Worm (Caenorhabditis elegans) whole organism, young adult: ENCODE data around the gene F01D5.8.

Experiments used
- B0019.2 ChIP-seq: fragments of 200-800 bp; sonication (Bioruptor generic); conservative IDR thresholded peaks from 2 replicates; pipeline ENCODE4 v1.3.6; 2022; ENCODE audit warnings: missing genetic modification reagents, missing genetic modification characterization, missing compliant biosample characterization
- C06A6.2 ChIP-seq: fragments of 200-800 bp; sonication (Bioruptor generic); conservative IDR thresholded peaks from 2 replicates; pipeline ENCODE4 v1.3.6; 2022; ENCODE audit warnings: missing genetic modification characterization, missing compliant biosample characterization
- F49E8.2 ChIP-seq: sonication (generic microtip); optimal IDR thresholded peaks from 3 replicates; lab custom pipeline; 2017; ENCODE audit warnings: missing genetic modification characterization, mild to moderate bottlenecking, missing compliant biosample characterization, antibody characterized with exemption, moderate library complexity; ENCODE audit not compliant: insufficient read depth
- F52B5.7 ChIP-seq: sonication (generic microtip); optimal IDR thresholded peaks from 2 replicates; lab custom pipeline; 2016; ENCODE audit warnings: mild to moderate bottlenecking, missing genetic modification characterization, missing compliant biosample characterization
- F55B11.4 ChIP-seq: sonication (generic microtip); optimal IDR thresholded peaks from 2 replicates; lab custom pipeline; 2016; ENCODE audit warnings: missing compliant biosample characterization, missing genetic modification characterization, borderline replicate concordance; ENCODE audit not compliant: insufficient read depth
- F57C9.4 ChIP-seq: sonication (generic microtip); optimal IDR thresholded peaks from 2 replicates; lab custom pipeline; 2017; ENCODE audit warnings: mild to moderate bottlenecking, missing genetic modification characterization, missing compliant biosample characterization
- K11D2.4 ChIP-seq: fragments of 200-800 bp; sonication (Bioruptor generic); IDR thresholded peaks from 2 replicates; pipeline ENCODE4 v1.3.6; 2022; ENCODE audit warnings: missing genetic modification reagents, missing genetic modification characterization, missing compliant biosample characterization
- K12H6.12 ChIP-seq: fragments of 200-800 bp; sonication (Bioruptor generic); optimal IDR thresholded peaks from 2 replicates; lab custom pipeline; 2018; ENCODE audit warnings: mild to moderate bottlenecking, missing genetic modification characterization, missing compliant biosample characterization
- T07F8.4 ChIP-seq: sonication (generic microtip); optimal IDR thresholded peaks from 2 replicates; lab custom pipeline; 2016; ENCODE audit warnings: mild to moderate bottlenecking, missing genetic modification characterization, moderate library complexity, missing compliant biosample characterization
- Y56A3A.18 ChIP-seq: fragments of 200-800 bp; sonication (Bioruptor generic); IDR thresholded peaks from 2 replicates; pipeline ENCODE4 v1.3.6; 2022; ENCODE audit warnings: missing genetic modification reagents, missing genetic modification characterization, missing compliant biosample characterization
- bed-1 ChIP-seq: fragments of 200-800 bp; sonication (Bioruptor generic); IDR thresholded peaks from 2 replicates; pipeline ENCODE4 v1.3.6; 2022; ENCODE audit warnings: missing genetic modification reagents, missing genetic modification characterization, missing compliant biosample characterization
- ccch-3 ChIP-seq: fragments of 200-800 bp; sonication (Bioruptor generic); optimal IDR thresholded peaks from 2 replicates; lab custom pipeline; 2018; ENCODE audit warnings: mild to moderate bottlenecking, missing genetic modification characterization, missing compliant biosample characterization
- cebp-1 ChIP-seq, 2 experiments: fragments of 200-800 bp in 1 of 2; sonication (Bioruptor generic) in 1 of 2; sonication (generic microtip) in 1 of 2; IDR thresholded peaks in 1 of 2; optimal IDR thresholded peaks in 1 of 2; 2 replicates each; pipeline versions ENCODE4 v1.3.6 to Lab custom; 2017 to 2022; ENCODE audit warnings: missing compliant biosample characterization in 2 of 2, missing genetic modification characterization in 2 of 2, mild to moderate bottlenecking in 1 of 2, missing genetic modification reagents in 1 of 2, moderate library complexity in 1 of 2
- cebp-2 ChIP-seq: fragments of 200-800 bp; sonication (Bioruptor generic); IDR thresholded peaks from 2 replicates; pipeline ENCODE4 v1.3.6; 2022; ENCODE audit warnings: missing genetic modification characterization, missing compliant biosample characterization
- ceh-100 ChIP-seq: fragments of 200-800 bp; sonication (Bioruptor generic); IDR thresholded peaks from 2 replicates; pipeline ENCODE4 v1.3.6; 2022; ENCODE audit warnings: missing genetic modification reagents, missing genetic modification characterization, missing compliant biosample characterization
- ceh-27 ChIP-seq: fragments of 200-800 bp; sonication (Bioruptor generic); optimal IDR thresholded peaks from 2 replicates; lab custom pipeline; 2018; ENCODE audit warnings: mild to moderate bottlenecking, missing genetic modification characterization, moderate library complexity, missing compliant biosample characterization
- chd-7 ChIP-seq: sonication (generic microtip); optimal IDR thresholded peaks from 2 replicates; lab custom pipeline; 2016; ENCODE audit warnings: mild to moderate bottlenecking, missing genetic modification characterization, moderate library complexity, missing compliant biosample characterization
- dox-1 ChIP-seq: fragments of 200-800 bp; sonication (Bioruptor generic); IDR thresholded peaks from 2 replicates; pipeline ENCODE4 v1.3.6; 2022; ENCODE audit warnings: missing genetic modification reagents, missing genetic modification characterization, missing compliant biosample characterization
- egl-18 ChIP-seq: fragments of 200-800 bp; sonication (Bioruptor generic); IDR thresholded peaks from 2 replicates; pipeline ENCODE4 v1.3.6; 2022; ENCODE audit warnings: missing genetic modification reagents, missing genetic modification characterization, missing compliant biosample characterization
- egl-44 ChIP-seq: fragments of 200-800 bp; sonication (Bioruptor generic); IDR thresholded peaks from 2 replicates; pipeline ENCODE4 v1.3.6; 2022; ENCODE audit warnings: missing genetic modification reagents, missing genetic modification characterization, missing compliant biosample characterization
- egrh-3 ChIP-seq: fragments of 200-800 bp; sonication (Bioruptor generic); IDR thresholded peaks from 2 replicates; pipeline ENCODE4 v1.3.6; 2022; ENCODE audit warnings: missing genetic modification reagents, missing genetic modification characterization, missing compliant biosample characterization
- ekl-4 ChIP-seq: fragments of 200-800 bp; sonication (Bioruptor generic); IDR thresholded peaks from 2 replicates; pipeline ENCODE4 v1.3.6; 2022; ENCODE audit warnings: missing genetic modification reagents, missing genetic modification characterization, missing compliant biosample characterization
- gei-17 ChIP-seq: fragments of 200-800 bp; sonication (Bioruptor generic); optimal IDR thresholded peaks from 2 replicates; lab custom pipeline; 2018; ENCODE audit warnings: mild to moderate bottlenecking, missing genetic modification characterization, missing compliant biosample characterization
- lin-26 ChIP-seq: fragments of 200-800 bp; sonication (Bioruptor generic); IDR thresholded peaks from 2 replicates; pipeline ENCODE4 v1.3.6; 2022; ENCODE audit warnings: missing genetic modification reagents, missing genetic modification characterization, missing compliant biosample characterization
- lin-40 ChIP-seq: sonication (generic microtip); optimal IDR thresholded peaks from 2 replicates; lab custom pipeline; 2016; ENCODE audit warnings: missing genetic modification characterization, mild to moderate bottlenecking, missing compliant biosample characterization, missing genotype, missing genetic modification reagents
- lin-54 ChIP-seq: fragments of 200-800 bp; sonication (Bioruptor generic); optimal IDR thresholded peaks from 2 replicates; lab custom pipeline; 2018; ENCODE audit warnings: mild to moderate bottlenecking, missing genetic modification characterization, missing compliant biosample characterization
- lir-1 ChIP-seq: fragments of 200-800 bp; sonication (Bioruptor generic); conservative IDR thresholded peaks from 2 replicates; pipeline ENCODE4 v1.3.6; 2022; ENCODE audit warnings: missing genetic modification reagents, missing genetic modification characterization, missing compliant biosample characterization
- lsy-27 ChIP-seq: sonication (generic microtip); optimal IDR thresholded peaks from 2 replicates; lab custom pipeline; 2017; ENCODE audit warnings: missing genetic modification characterization, mild to moderate bottlenecking, missing compliant biosample characterization, antibody characterized with exemption, missing genotype, borderline replicate concordance; ENCODE audit not compliant: insufficient read depth
- madf-6 ChIP-seq: fragments of 200-800 bp; sonication (Bioruptor generic); IDR thresholded peaks from 2 replicates; pipeline ENCODE4 v1.3.6; 2022; ENCODE audit warnings: missing genetic modification reagents, missing genetic modification characterization, missing compliant biosample characterization
- mcd-1 ChIP-seq: fragments of 200-800 bp; sonication (Bioruptor generic); IDR thresholded peaks from 2 replicates; pipeline ENCODE4 v1.3.6; 2022; ENCODE audit warnings: missing genetic modification reagents, missing genetic modification characterization, missing compliant biosample characterization
- mxl-1 ChIP-seq: sonication (generic microtip); optimal IDR thresholded peaks from 2 replicates; lab custom pipeline; 2016; ENCODE audit warnings: missing genetic modification characterization, missing compliant biosample characterization
- nfya-2 ChIP-seq: fragments of 200-800 bp; sonication (Bioruptor generic); IDR thresholded peaks from 2 replicates; pipeline ENCODE4 v1.3.6; 2022; ENCODE audit warnings: missing genetic modification reagents, missing genetic modification characterization, missing compliant biosample characterization
- nhr-120 ChIP-seq: fragments of 200-800 bp; sonication (Bioruptor generic); IDR thresholded peaks from 2 replicates; pipeline ENCODE4 v1.3.6; 2022; ENCODE audit warnings: missing genetic modification characterization, missing compliant biosample characterization
- nhr-80 ChIP-seq: sonication (generic microtip); optimal IDR thresholded peaks from 2 replicates; lab custom pipeline; 2016; ENCODE audit warnings: missing genetic modification characterization, missing compliant biosample characterization
- pha-4 ChIP-seq: fragments of 150-350 bp; sonication (generic microtip); optimal IDR thresholded peaks from 2 replicates; lab custom pipeline; 2014; ENCODE audit warnings: missing biosample characterization, missing genetic modification reagents, missing genetic modification characterization
- repo-1 ChIP-seq: sonication (generic microtip); optimal IDR thresholded peaks from 2 replicates; lab custom pipeline; 2017; ENCODE audit warnings: mild to moderate bottlenecking, missing genetic modification characterization, missing compliant biosample characterization
- snpc-1.1 ChIP-seq: sonication (generic microtip); optimal IDR thresholded peaks from 2 replicates; lab custom pipeline; 2017; ENCODE audit warnings: missing genetic modification characterization, mild to moderate bottlenecking, missing compliant biosample characterization, antibody characterized with exemption, moderate library complexity, missing genotype, missing genetic modification reagents; ENCODE audit not compliant: insufficient read depth
- snpc-3.4 ChIP-seq: sonication (generic microtip); optimal IDR thresholded peaks from 2 replicates; lab custom pipeline; 2017; ENCODE audit warnings: missing genetic modification characterization, mild to moderate bottlenecking, missing compliant biosample characterization, antibody characterized with exemption, moderate library complexity, missing genotype, missing genetic modification reagents
- snpc-4 ChIP-seq, 5 experiments: fragments of 150-350 bp in 1 of 5; sonication (generic microtip) in 4 of 5; optimal IDR thresholded peaks; 2 replicates each; lab custom pipeline; 2014 to 2018; ENCODE audit warnings: missing genetic modification characterization in 5 of 5, missing biosample characterization in 3 of 5, antibody characterized with exemption in 2 of 5, mild to moderate bottlenecking in 2 of 5, missing compliant biosample characterization in 2 of 5, missing genotype in 2 of 5, moderate library complexity in 2 of 5, missing genetic modification reagents in 1 of 5
- sptf-2 ChIP-seq: fragments of 200-800 bp; sonication (Bioruptor generic); optimal IDR thresholded peaks from 2 replicates; lab custom pipeline; 2018; ENCODE audit warnings: mild to moderate bottlenecking, missing genetic modification characterization, missing compliant biosample characterization
- tbx-9 ChIP-seq: sonication (generic microtip); optimal IDR thresholded peaks from 2 replicates; lab custom pipeline; 2016; ENCODE audit warnings: borderline replicate concordance, missing genetic modification characterization, inconsistent platforms, missing compliant biosample characterization
- unc-62 ChIP-seq: fragments of 150-350 bp; optimal IDR thresholded peaks from 2 replicates; lab custom pipeline; 2014; ENCODE audit warnings: missing biosample characterization, missing genetic modification reagents, missing genetic modification characterization
- xnd-1 ChIP-seq: sonication (generic microtip); optimal IDR thresholded peaks from 2 replicates; lab custom pipeline; 2016; ENCODE audit warnings: missing genotype, missing genetic modification reagents, missing genetic modification characterization, missing compliant biosample characterization
- ztf-22 ChIP-seq: fragments of 200-800 bp; sonication (Bioruptor generic); optimal IDR thresholded peaks from 2 replicates; lab custom pipeline; 2018; ENCODE audit warnings: mild to moderate bottlenecking, missing genetic modification characterization, moderate library complexity, missing compliant biosample characterization
- ztf-25 ChIP-seq: fragments of 200-800 bp; sonication (Bioruptor generic); IDR thresholded peaks from 2 replicates; pipeline ENCODE4 v1.3.6; 2022; ENCODE audit warnings: missing genetic modification reagents, missing genetic modification characterization, missing compliant biosample characterization
- ztf-28 ChIP-seq: fragments of 200-800 bp; sonication (Bioruptor generic); IDR thresholded peaks from 2 replicates; pipeline ENCODE4 v1.3.6; 2022; ENCODE audit warnings: missing genetic modification reagents, missing genetic modification characterization, missing compliant biosample characterization
- ztf-6 ChIP-seq: fragments of 200-800 bp; sonication (Bioruptor generic); IDR thresholded peaks from 2 replicates; pipeline ENCODE4 v1.3.6; 2022; ENCODE audit warnings: missing genetic modification reagents, missing genetic modification characterization, missing compliant biosample characterization

The F01D5.8 gene

ce11 chrII:14059767-14060166 lies 49.3 kb downstream of the F01D5.8 start, which contains the start of gene rpb-11:
Gene rpb-11, plus strand, starts transcription at chrII:14060085.
- TF ChIP-seq repo-1 (tag; lab: Kevin White, UChicago) (peak; percentile 82), snpc-4 (GFP tag; optimal IDR thresholded peaks at IDR 0.05; lab: Kevin White, UChicago) (no peak), snpc-4 (tag; optimal IDR thresholded peaks at IDR 0.05; lab: Kevin White, UChicago) (peak; percentile 56 to 88 (median 84)), ceh-27 (GFP tag; lab: Kevin White, UChicago) (peak; percentile 72), ztf-25 (GFP tag; lab: Robert Waterston, UW) (no peak), dox-1 (GFP tag; lab: Robert Waterston, UW) (peak; percentile 91), madf-6 (peak; percentile 91), F55B11.4 (tag; lab: Kevin White, UChicago) (no peak), F57C9.4 (tag; lab: Kevin White, UChicago) (no peak), ztf-22 (GFP tag; lab: Kevin White, UChicago) (no peak), ztf-28 (GFP tag; lab: Robert Waterston, UW) (0 out of 2 replicates have a peak, but pooled peaks have one; percentile 33), cebp-1 (GFP tag; IDR thresholded peaks at IDR 0.05; lab: Robert Waterston, UW) (no peak), cebp-1 (tag; optimal IDR thresholded peaks at IDR 0.05; lab: Kevin White, UChicago) (peak; percentile 88), sptf-2 (GFP tag; lab: Kevin White, UChicago) (no peak), lir-1 (GFP tag; lab: Robert Waterston, UW) (peak; percentile 82), ccch-3 (GFP tag; lab: Kevin White, UChicago) (no peak), nfya-2 (GFP tag; lab: Robert Waterston, UW) (no peak), snpc-3.4 (tag; lab: Kevin White, UChicago) (peak; percentile 77), B0019.2 (0 out of 2 replicates have a peak, but pooled peaks have one; percentile 42), Y56A3A.18 (GFP tag; lab: Robert Waterston, UW) (peak; percentile 91), ekl-4 (peak; percentile 95), F52B5.7 (tag; lab: Kevin White, UChicago) (no peak), unc-62 (GFP tag; lab: Kevin White, UChicago) (no peak), lin-54 (peak; percentile 99), egrh-3 (GFP tag; lab: Robert Waterston, UW) (no peak), K11D2.4 (GFP tag; lab: Robert Waterston, UW) (peak; percentile 92), pha-4 (tag; lab: Kevin White, UChicago) (peak; percentile 48), mxl-1 (no peak), F49E8.2 (tag; lab: Kevin White, UChicago) (peak; percentile 57), ceh-100 (GFP tag; lab: Robert Waterston, UW) (peak; percentile 95), cebp-2 (GFP tag; lab: Robert Waterston, UW) (no peak), ztf-6 (no peak), tbx-9 (no peak), K12H6.12 (tag; lab: Kevin White, UChicago) (peak; percentile 62), egl-18 (no peak), xnd-1 (tag; lab: Kevin White, UChicago) (peak; percentile 74), T07F8.4 (tag; lab: Kevin White, UChicago) (no peak), snpc-1.1 (tag; lab: Kevin White, UChicago) (peak; percentile 70), C06A6.2 (GFP tag; lab: Robert Waterston, UW) (peak; percentile 83), nhr-80 (tag; lab: Kevin White, UChicago) (peak; percentile 51), bed-1 (no peak), gei-17 (GFP tag; lab: Kevin White, UChicago) (peak; percentile 69), lin-40 (tag; lab: Kevin White, UChicago) (peak; percentile 95), lin-26 (GFP tag; lab: Robert Waterston, UW) (no peak), nhr-120 (GFP tag; lab: Robert Waterston, UW) (no peak), chd-7 (tag; lab: Kevin White, UChicago) (peak; percentile 63), lsy-27 (tag; lab: Kevin White, UChicago) (no peak), mcd-1 (GFP tag; lab: Robert Waterston, UW) (peak; percentile 96), egl-44 (GFP tag; lab: Robert Waterston, UW) (0 out of 2 replicates have a peak, but pooled peaks have one; percentile 28)
